Worm (Caenorhabditis elegans) whole organism, young adult: ENCODE measurements around the gene Y17G7B.18.

ENCODE experiments used
- F57C9.4 ChIP-seq: sonication (generic microtip); optimal IDR thresholded peaks from 2 replicates; lab custom pipeline; 2017; ENCODE audit warnings: mild to moderate bottlenecking, missing genetic modification characterization, missing compliant biosample characterization
- aptf-2 ChIP-seq: fragments of 200-800 bp; sonication (Bioruptor generic); conservative IDR thresholded peaks from 2 replicates; pipeline ENCODE4 v1.3.6; 2022; ENCODE audit warnings: missing genetic modification reagents, missing genetic modification characterization, missing compliant biosample characterization
- cebp-1 ChIP-seq, 2 experiments: fragments of 200-800 bp in 1 of 2; sonication (Bioruptor generic) in 1 of 2; sonication (generic microtip) in 1 of 2; IDR thresholded peaks in 1 of 2; optimal IDR thresholded peaks in 1 of 2; 2 replicates each; pipeline versions ENCODE4 v1.3.6 to Lab custom; 2017 to 2022; ENCODE audit warnings: missing compliant biosample characterization in 2 of 2, missing genetic modification characterization in 2 of 2, mild to moderate bottlenecking in 1 of 2, missing genetic modification reagents in 1 of 2, moderate library complexity in 1 of 2
- dpl-1 ChIP-seq: fragments of 150-350 bp; optimal IDR thresholded peaks from 2 replicates; lab custom pipeline; 2014; ENCODE audit warnings: missing biosample characterization, missing genetic modification reagents, missing genetic modification characterization
- him-1 ChIP-seq: sonication (generic microtip); optimal IDR thresholded peaks from 2 replicates; lab custom pipeline; 2016; ENCODE audit warnings: missing genotype, missing genetic modification reagents, missing genetic modification characterization, missing compliant biosample characterization
- hlh-12 ChIP-seq: sonication (generic microtip); optimal IDR thresholded peaks from 2 replicates; lab custom pipeline; 2016; ENCODE audit warnings: missing genetic modification characterization, missing compliant biosample characterization
- madf-8 ChIP-seq: fragments of 200-800 bp; sonication (Bioruptor generic); conservative IDR thresholded peaks from 2 replicates; pipeline ENCODE4 v1.3.6; 2022; ENCODE audit warnings: missing genetic modification reagents, missing genetic modification characterization, missing compliant biosample characterization
- pbrm-1 ChIP-seq: fragments of 200-800 bp; sonication (Bioruptor generic); IDR thresholded peaks from 2 replicates; pipeline ENCODE4 v1.3.6; 2022; ENCODE audit warnings: missing genetic modification reagents, missing genetic modification characterization, missing compliant biosample characterization
- rec-8 ChIP-seq, 2 experiments: sonication (generic microtip); optimal IDR thresholded peaks; 2 replicates each; lab custom pipeline; 2016; ENCODE audit warnings: mild to moderate bottlenecking in 2 of 2, missing genetic modification characterization in 2 of 2, missing genetic modification reagents in 2 of 2, missing genotype in 2 of 2, missing biosample characterization in 1 of 2, missing compliant biosample characterization in 1 of 2, moderate library complexity in 1 of 2
- snpc-1.3 ChIP-seq: sonication (generic microtip); optimal IDR thresholded peaks from 2 replicates; lab custom pipeline; 2017; ENCODE audit warnings: missing genetic modification characterization, mild to moderate bottlenecking, missing compliant biosample characterization, antibody characterized with exemption, moderate library complexity, missing genotype, missing genetic modification reagents; ENCODE audit not compliant: insufficient read depth
- snpc-4 ChIP-seq, 5 experiments: fragments of 150-350 bp in 1 of 5; sonication (generic microtip) in 4 of 5; optimal IDR thresholded peaks; 2 replicates each; lab custom pipeline; 2014 to 2018; ENCODE audit warnings: missing genetic modification characterization in 5 of 5, missing biosample characterization in 3 of 5, antibody characterized with exemption in 2 of 5, mild to moderate bottlenecking in 2 of 5, missing compliant biosample characterization in 2 of 5, missing genotype in 2 of 5, moderate library complexity in 2 of 5, missing genetic modification reagents in 1 of 5
- zfh-2 ChIP-seq: fragments of 200-800 bp; sonication (Bioruptor generic); conservative IDR thresholded peaks from 2 replicates; pipeline ENCODE4 v1.3.6; 2022; ENCODE audit warnings: missing genetic modification reagents, missing genetic modification characterization, missing compliant biosample characterization

ce11 chrII:12071243-12071642, 36.4 kb downstream of the Y17G7B.18 start:
- no peak for TF ChIP-seq aptf-2
- TF ChIP-seq dpl-1 (GFP tag; lab: Kevin White, UChicago), result no peak
- TF ChIP-seq snpc-4 (GFP tag; optimal IDR thresholded peaks at IDR 0.05; lab: Kevin White, UChicago), result no peak
- TF ChIP-seq snpc-4 (tag; optimal IDR thresholded peaks at IDR 0.05; lab: Kevin White, UChicago), result no peak
- TF ChIP-seq zfh-2 (GFP tag; lab: Robert Waterston, UW), result no peak
- TF ChIP-seq F57C9.4 (tag; lab: Kevin White, UChicago), result no peak
- TF ChIP-seq hlh-12 (tag; lab: Kevin White, UChicago), result no peak
- TF ChIP-seq pbrm-1 (GFP tag; lab: Robert Waterston, UW), result no peak
- TF ChIP-seq rec-8 (tag; optimal IDR thresholded peaks at IDR 0.05; lab: Kevin White, UChicago), result no peak
- no peak for TF ChIP-seq madf-8 (GFP tag; lab: Robert Waterston, UW)
- TF ChIP-seq him-1, result no peak
- no peak for TF ChIP-seq snpc-1.3 (tag; lab: Kevin White, UChicago)
- TF ChIP-seq cebp-1 (GFP tag; IDR thresholded peaks at IDR 0.05; lab: Robert Waterston, UW), result no peak
- no peak for TF ChIP-seq cebp-1 (tag; optimal IDR thresholded peaks at IDR 0.05; lab: Kevin White, UChicago)
